Worm (Caenorhabditis elegans) whole organism, L4/young adult: Measurements from ENCODE around the gene xbx-5.

Experiments used
- W03F9.2 ChIP-seq: fragments of 150-350 bp; optimal IDR thresholded peaks from 2 replicates; lab custom pipeline; 2014; ENCODE audit warnings: missing biosample characterization, missing genetic modification characterization
- dao-5 ChIP-seq: sonication (generic microtip); optimal IDR thresholded peaks from 2 replicates; lab custom pipeline; 2016; ENCODE audit warnings: missing genotype, missing genetic modification characterization, moderate library complexity, missing compliant biosample characterization

ce11 chrIII:3764584-3764983 lies 39.7 kb downstream of the xbx-5 start:
- no peak for TF ChIP-seq W03F9.2 (tag; lab: Kevin White, UChicago)
- no peak for TF ChIP-seq dao-5
